Fruit fly (Drosophila melanogaster) whole organism, embryonic: ENCODE data around the gene pug.

ENCODE experiments used
- Blimp-1 ChIP-seq: fragments of 200-800 bp; sonication (Bioruptor generic); optimal IDR thresholded peaks from 3 replicates; lab custom pipeline; 2018; ENCODE audit warnings: missing biosample characterization, missing genetic modification characterization, mild to moderate bottlenecking, moderate library complexity, missing genetic modification reagents
- CG10543 ChIP-seq: fragments of 200-800 bp; sonication (Bioruptor generic); optimal IDR thresholded peaks from 3 replicates; lab custom pipeline; 2017; ENCODE audit warnings: missing biosample characterization, mild to moderate bottlenecking, missing genetic modification characterization, moderate library complexity
- CG11398 ChIP-seq: fragments of 200-800 bp; sonication (Bioruptor generic); optimal IDR thresholded peaks from 2 replicates; lab custom pipeline; 2016; ENCODE audit warnings: missing biosample characterization, missing genetic modification characterization
- CG11560 ChIP-seq: fragments of 200-800 bp; sonication (Bioruptor generic); IDR thresholded peaks from 3 replicates; pipeline ENCODE4 v1.3.6; 2022; ENCODE audit warnings: missing biosample characterization, missing genetic modification characterization
- CG11696 ChIP-seq: fragments of 200-800 bp; sonication (Bioruptor generic); IDR thresholded peaks from 2 replicates; pipeline ENCODE4 v1.3.6; 2022; ENCODE audit warnings: missing biosample characterization, missing genetic modification characterization
- CG11723 ChIP-seq: fragments of 200-800 bp; sonication (Bioruptor generic); optimal IDR thresholded peaks from 2 replicates; lab custom pipeline; 2017; ENCODE audit warnings: missing biosample characterization, mild to moderate bottlenecking, missing genetic modification characterization
- CG12071 ChIP-seq: fragments of 200-800 bp; sonication (Bioruptor generic); optimal IDR thresholded peaks from 3 replicates; lab custom pipeline; 2018; ENCODE audit warnings: missing biosample characterization, mild to moderate bottlenecking, missing genetic modification characterization
- CG12155 ChIP-seq: fragments of 200-800 bp; sonication (Bioruptor generic); optimal IDR thresholded peaks from 3 replicates; lab custom pipeline; 2016; ENCODE audit warnings: missing biosample characterization, missing genetic modification characterization
- CG12659 ChIP-seq: fragments of 200-800 bp; sonication (Bioruptor generic); optimal IDR thresholded peaks from 3 replicates; lab custom pipeline; 2017; ENCODE audit warnings: mild to moderate bottlenecking, missing biosample characterization, missing genetic modification reagents, missing genetic modification characterization
- CG14014 ChIP-seq: fragments of 200-800 bp; sonication (Bioruptor generic); IDR thresholded peaks from 2 replicates; pipeline ENCODE4 v1.3.6; 2022; ENCODE audit warnings: missing biosample characterization, missing genetic modification characterization
- CG15011 ChIP-seq: fragments of 200-800 bp; sonication (Bioruptor generic); optimal IDR thresholded peaks from 3 replicates; lab custom pipeline; 2018; ENCODE audit warnings: missing biosample characterization, mild to moderate bottlenecking, missing genetic modification characterization
- CG15073 ChIP-seq: fragments of 200-800 bp; sonication (Bioruptor generic); optimal IDR thresholded peaks from 2 replicates; lab custom pipeline; 2016; ENCODE audit warnings: missing biosample characterization, missing genetic modification characterization
- CG16815 ChIP-seq: fragments of 200-800 bp; sonication (Bioruptor generic); optimal IDR thresholded peaks from 3 replicates; lab custom pipeline; 2017; ENCODE audit warnings: missing biosample characterization, mild to moderate bottlenecking, missing genetic modification characterization
- CG31441 ChIP-seq: fragments of 200-800 bp; sonication (Bioruptor generic); IDR thresholded peaks from 2 replicates; pipeline ENCODE4 v1.3.6; 2022; ENCODE audit warnings: missing biosample characterization, missing genetic modification characterization
- CG3726 ChIP-seq: fragments of 200-800 bp; sonication (Bioruptor generic); IDR thresholded peaks from 3 replicates; pipeline ENCODE4, ENCODE4 v1.3.6; 2022; ENCODE audit warnings: missing biosample characterization, missing genetic modification characterization
- CG4707 ChIP-seq: fragments of 200-800 bp; sonication (Bioruptor generic); optimal IDR thresholded peaks from 2 replicates; lab custom pipeline; 2018; ENCODE audit warnings: missing biosample characterization, mild to moderate bottlenecking, missing genetic modification characterization, moderate library complexity
- CG6254 ChIP-seq: fragments of 200-800 bp; sonication (Bioruptor generic); optimal IDR thresholded peaks from 3 replicates; lab custom pipeline; 2017; ENCODE audit warnings: mild to moderate bottlenecking, missing biosample characterization, missing genetic modification reagents, missing genetic modification characterization
- CG7786 ChIP-seq: fragments of 200-800 bp; sonication (Bioruptor generic); optimal IDR thresholded peaks from 2 replicates; lab custom pipeline; 2016; ENCODE audit warnings: missing biosample characterization, missing genetic modification characterization
- CG7839 ChIP-seq: fragments of 200-800 bp; sonication (Bioruptor generic); optimal IDR thresholded peaks from 3 replicates; lab custom pipeline; 2018; ENCODE audit warnings: missing biosample characterization, mild to moderate bottlenecking, missing genetic modification characterization, moderate library complexity
- CG8290 ChIP-seq, 3 experiments: fragments of 200-800 bp; sonication (Bioruptor generic); optimal IDR thresholded peaks; 2 replicates each; lab custom pipeline; 2016 to 2019; ENCODE audit warnings: missing biosample characterization in 3 of 3, missing genetic modification characterization in 3 of 3, mild to moderate bottlenecking in 2 of 3, moderate library complexity in 1 of 3
- HLH4C ChIP-seq: fragments of 200-800 bp; sonication (Bioruptor generic); IDR thresholded peaks from 3 replicates; pipeline ENCODE4 v1.3.6; 2022; ENCODE audit warnings: missing biosample characterization, missing genetic modification characterization; ENCODE audit not compliant: partially characterized antibody
- Hand ChIP-seq: fragments of 200-800 bp; sonication (Bioruptor generic); optimal IDR thresholded peaks from 2 replicates; lab custom pipeline; 2017; ENCODE audit warnings: mild to moderate bottlenecking, missing biosample characterization, missing genetic modification reagents, missing genetic modification characterization
- Hmr ChIP-seq: fragments of 200-800 bp; sonication (Bioruptor generic); optimal IDR thresholded peaks from 3 replicates; lab custom pipeline; 2017; ENCODE audit warnings: mild to moderate bottlenecking, missing biosample characterization, missing genetic modification reagents, missing genetic modification characterization
- Sox102F ChIP-seq: fragments of 200-800 bp; sonication (Bioruptor generic); optimal IDR thresholded peaks from 2 replicates; lab custom pipeline; 2018; ENCODE audit warnings: missing biosample characterization, mild to moderate bottlenecking, missing genetic modification characterization, moderate library complexity
- Spps ChIP-seq: fragments of 200-800 bp; sonication (Bioruptor generic); optimal IDR thresholded peaks from 2 replicates; lab custom pipeline; 2018; ENCODE audit warnings: missing biosample characterization, mild to moderate bottlenecking, missing genetic modification characterization
- TFAM ChIP-seq: fragments of 200-800 bp; sonication (Bioruptor generic); optimal IDR thresholded peaks from 2 replicates; lab custom pipeline; 2017; ENCODE audit warnings: missing biosample characterization, missing genetic modification characterization, inconsistent platforms
- Tbp ChIP-seq: fragments of >200 bp; optimal IDR thresholded peaks from 2 replicates; lab custom pipeline; 2018; ENCODE audit warnings: missing biosample characterization, missing genetic modification characterization
- Xbp1 ChIP-seq: fragments of 200-800 bp; sonication (Bioruptor generic); optimal IDR thresholded peaks from 3 replicates; lab custom pipeline; 2016; ENCODE audit warnings: missing biosample characterization, mild to moderate bottlenecking, missing genetic modification characterization
- ara ChIP-seq: fragments of 200-800 bp; sonication (Bioruptor generic); IDR thresholded peaks from 2 replicates; pipeline ENCODE4 v1.3.6; 2022; ENCODE audit warnings: missing biosample characterization, missing genetic modification characterization
- btn ChIP-seq: fragments of 200-800 bp; sonication (Bioruptor generic); optimal IDR thresholded peaks from 2 replicates; lab custom pipeline; 2016; ENCODE audit warnings: missing biosample characterization, missing genetic modification characterization
- cg ChIP-seq: fragments of 200-800 bp; sonication (Bioruptor generic); optimal IDR thresholded peaks from 3 replicates; lab custom pipeline; 2019; ENCODE audit warnings: missing biosample characterization, mild to moderate bottlenecking, missing genetic modification characterization, moderate library complexity
- crp ChIP-seq, 2 experiments: fragments of 200-800 bp; sonication (Bioruptor generic); optimal IDR thresholded peaks; 2 replicates in 1 of 2; 3 replicates in 1 of 2; lab custom pipeline; 2017; ENCODE audit warnings: missing biosample characterization in 2 of 2, missing genetic modification characterization in 2 of 2, mild to moderate bottlenecking in 1 of 2, moderate library complexity in 1 of 2
- en ChIP-seq: fragments of 200-800 bp; sonication (Bioruptor generic); optimal IDR thresholded peaks from 2 replicates; lab custom pipeline; 2016; ENCODE audit warnings: missing biosample characterization, missing genetic modification characterization
- ewg ChIP-seq: fragments of 200-800 bp; sonication (Bioruptor generic); optimal IDR thresholded peaks from 3 replicates; lab custom pipeline; 2017; ENCODE audit warnings: mild to moderate bottlenecking, missing biosample characterization, missing genetic modification reagents, missing genetic modification characterization
- her ChIP-seq: fragments of 200-800 bp; sonication (Bioruptor generic); optimal IDR thresholded peaks from 2 replicates; lab custom pipeline; 2016; ENCODE audit warnings: missing biosample characterization, missing genetic modification characterization
- hkb ChIP-seq, 2 experiments: fragments of 200-800 bp in 1 of 2; fragments of >200 bp in 1 of 2; sonication (Bioruptor generic) in 1 of 2; IDR thresholded peaks in 1 of 2; optimal IDR thresholded peaks in 1 of 2; 2 replicates each; pipeline versions ENCODE4 v1.3.6 to Lab custom; 2017 to 2022; ENCODE audit warnings: missing biosample characterization in 1 of 2, missing genetic modification characterization in 1 of 2
- jumu ChIP-seq: fragments of 200-800 bp; sonication (Bioruptor generic); optimal IDR thresholded peaks from 3 replicates; lab custom pipeline; 2016; ENCODE audit warnings: missing biosample characterization, missing genetic modification characterization
- kah ChIP-seq: fragments of 200-800 bp; sonication (Bioruptor generic); optimal IDR thresholded peaks from 2 replicates; lab custom pipeline; 2018; ENCODE audit warnings: missing biosample characterization, mild to moderate bottlenecking, missing genetic modification characterization
- klu ChIP-seq: fragments of 200-800 bp; sonication (Bioruptor generic); IDR thresholded peaks from 2 replicates; pipeline ENCODE4 v1.3.6; 2022; ENCODE audit warnings: missing biosample characterization, missing genetic modification characterization
- psq ChIP-seq: fragments of 200-800 bp; sonication (Bioruptor generic); optimal IDR thresholded peaks from 2 replicates; lab custom pipeline; 2017; ENCODE audit warnings: missing biosample characterization, missing genetic modification characterization
- sd ChIP-seq: fragments of 200-800 bp; sonication (Bioruptor generic); optimal IDR thresholded peaks from 3 replicates; lab custom pipeline; 2018; ENCODE audit warnings: missing biosample characterization, mild to moderate bottlenecking, missing genetic modification characterization, moderate library complexity
- sim ChIP-seq: fragments of 200-800 bp; sonication (Bioruptor generic); IDR thresholded peaks from 2 replicates; pipeline ENCODE4 v1.3.6; 2022; ENCODE audit warnings: missing biosample characterization, missing genetic modification characterization
- sqz ChIP-seq: fragments of 200-800 bp; sonication (Bioruptor generic); optimal IDR thresholded peaks from 3 replicates; lab custom pipeline; 2018; ENCODE audit warnings: missing biosample characterization, mild to moderate bottlenecking, missing genetic modification characterization
- stwl ChIP-seq: fragments of 200-800 bp; sonication (Bioruptor generic); optimal IDR thresholded peaks from 3 replicates; lab custom pipeline; 2018; ENCODE audit warnings: missing biosample characterization, mild to moderate bottlenecking, missing genetic modification characterization, moderate library complexity
- tup ChIP-seq: fragments of 200-800 bp; sonication (Bioruptor generic); optimal IDR thresholded peaks from 2 replicates; lab custom pipeline; 2016; ENCODE audit warnings: missing biosample characterization, mild to moderate bottlenecking, missing genetic modification characterization, moderate library complexity
- zen ChIP-seq: fragments of 200-800 bp; sonication (Bioruptor generic); optimal IDR thresholded peaks from 3 replicates; lab custom pipeline; 2018; ENCODE audit warnings: missing biosample characterization, mild to moderate bottlenecking, missing genetic modification characterization, moderate library complexity
- zfh1 ChIP-seq: fragments of 200-800 bp; sonication (Bioruptor generic); IDR thresholded peaks from 3 replicates; pipeline ENCODE4 v1.3.6; 2022; ENCODE audit warnings: missing biosample characterization, missing genetic modification characterization

The pug gene

dm6 chr3R:10680825-10681681 is 15.3 kb upstream of the pug start, which contains the start of gene Phyhd1 (continued):
- TF ChIP-seq stwl (tag; lab: Kevin White, UChicago) (peak; percentile 58), CG31441 (GFP tag; lab: Robert Waterston, UW) (peak; percentile 86), CG16815 (GFP tag; lab: Kevin White, UChicago) (peak; percentile 93), CG7839 (peak; percentile 97), Spps (tag; lab: Kevin White, UChicago) (peak; percentile 92), Sox102F (GFP tag; lab: Kevin White, UChicago) (peak; percentile 96), zen (tag; lab: Kevin White, UChicago) (peak; percentile 80), CG6254 (GFP tag; lab: Kevin White, UChicago) (peak; percentile 88), en (peak; percentile 79), Hmr (GFP tag; lab: Kevin White, UChicago) (peak; percentile 97), HLH4C (GFP tag; lab: Robert Waterston, UW) (no peak), CG10543 (GFP tag; lab: Kevin White, UChicago) (peak; percentile 85), Xbp1 (GFP tag; lab: Kevin White, UChicago) (peak; percentile 96), crp (GFP tag; optimal IDR thresholded peaks at IDR 0.05; lab: Kevin White, UChicago) (peak in 1 of 2 experiments; percentile 57), klu (GFP tag; lab: Robert Waterston, UW) (peak; percentile 89), jumu (GFP tag; lab: Kevin White, UChicago) (peak; percentile 94), TFAM (GFP tag; lab: Kevin White, UChicago) (peak; percentile 87), sd (peak; percentile 87), kah (peak; percentile 63), Hand (peak; percentile 88), CG14014 (GFP tag; lab: Robert Waterston, UW) (peak; percentile 92), hkb (optimal IDR thresholded peaks at IDR 0.05; lab: Kevin White, UChicago) (no peak), hkb (GFP tag; IDR thresholded peaks at IDR 0.05; lab: Robert Waterston, UW) (peak; percentile 97), CG11696 (GFP tag; lab: Robert Waterston, UW) (peak; percentile 82), tup (GFP tag; lab: Kevin White, UChicago) (peak; percentile 85), CG8290 (GFP tag; optimal IDR thresholded peaks at IDR 0.05; lab: Kevin White, UChicago) (peak; percentile 69), CG8290 (tag; optimal IDR thresholded peaks at IDR 0.05; lab: Kevin White, UChicago) (peak; percentile 56 to 95), CG12659 (GFP tag; lab: Kevin White, UChicago) (peak; percentile 93), CG15011 (GFP tag; lab: Kevin White, UChicago) (peak; percentile 89), btn (GFP tag; lab: Kevin White, UChicago) (peak; percentile 92), CG15073 (GFP tag; lab: Kevin White, UChicago) (peak; percentile 75), Tbp (GFP tag; lab: Kevin White, UChicago) (no peak), CG11723 (GFP tag; lab: Kevin White, UChicago) (peak; percentile 83), sim (GFP tag; lab: Robert Waterston, UW) (peak; percentile 72; the same call in 1 of the 2 replicates), CG4707 (GFP tag; lab: Kevin White, UChicago) (peak; percentile 78), ara (GFP tag; lab: Robert Waterston, UW) (peak; percentile 94), CG11560 (peak; percentile 82), her (GFP tag; lab: Kevin White, UChicago) (peak; percentile 95), ewg (GFP tag; lab: Kevin White, UChicago) (peak; percentile 87), CG12071 (peak; percentile 97), cg (GFP tag; lab: Kevin White, UChicago) (no peak), zfh1 (GFP tag; lab: Robert Waterston, UW) (peak; percentile 96), sqz (GFP tag; lab: Kevin White, UChicago) (peak; percentile 89), Blimp-1 (peak; percentile 93), CG11398 (GFP tag; lab: Kevin White, UChicago) (peak; percentile 95), CG12155 (GFP tag; lab: Kevin White, UChicago) (peak; percentile 94), CG7786 (peak; percentile 97), CG3726 (GFP tag; lab: Robert Waterston, UW) (peak; percentile 89), psq (GFP tag; lab: Kevin White, UChicago) (peak; percentile 72)
